Worm (Caenorhabditis elegans) whole organism, L3 larva: ENCODE results near the gene K10D11.3.

Experiments used
- R02D3.7 ChIP-seq: fragments of 150-350 bp; optimal IDR thresholded peaks from 2 replicates; lab custom pipeline; 2014; ENCODE audit warnings: missing biosample characterization, missing genetic modification characterization
- ama-1 ChIP-seq: fragments of 150-350 bp; optimal IDR thresholded peaks from 2 replicates; lab custom pipeline; 2018
- daf-12 ChIP-seq: fragments of 150-350 bp; optimal IDR thresholded peaks from 2 replicates; lab custom pipeline; 2014; ENCODE audit warnings: missing biosample characterization, missing genetic modification reagents, missing genetic modification characterization
- egl-27 ChIP-seq: sonication (generic microtip); optimal IDR thresholded peaks from 4 replicates; lab custom pipeline; 2017; ENCODE audit warnings: missing biosample characterization, missing genetic modification reagents, missing genetic modification characterization
- elt-1 ChIP-seq: fragments of 150-350 bp; optimal IDR thresholded peaks from 2 replicates; lab custom pipeline; 2014; ENCODE audit warnings: missing biosample characterization, missing genetic modification characterization
- fkh-10 ChIP-seq: sonication (generic microtip); optimal IDR thresholded peaks from 2 replicates; lab custom pipeline; 2017; ENCODE audit warnings: missing biosample characterization, missing genetic modification reagents, missing genetic modification characterization
- nfya-1 ChIP-seq: sonication (generic microtip); optimal IDR thresholded peaks from 2 replicates; lab custom pipeline; 2017; ENCODE audit warnings: missing genetic modification characterization, mild to moderate bottlenecking, missing compliant biosample characterization, antibody characterized with exemption, moderate library complexity; ENCODE audit not compliant: insufficient read depth
- nhr-76 ChIP-seq: fragments of 150-350 bp; sonication (generic microtip); optimal IDR thresholded peaks from 5 replicates; lab custom pipeline; 2014; ENCODE audit warnings: missing biosample characterization, missing genetic modification characterization
- pha-4 ChIP-seq: fragments of 150-350 bp; optimal IDR thresholded peaks from 2 replicates; lab custom pipeline; 2014; ENCODE audit warnings: missing biosample characterization, missing genetic modification reagents, missing genetic modification characterization
- pqm-1 ChIP-seq: fragments of 150-350 bp; optimal IDR thresholded peaks from 2 replicates; lab custom pipeline; 2017; ENCODE audit warnings: missing biosample characterization, missing genetic modification characterization, inconsistent platforms
- snpc-4 ChIP-seq: fragments of 150-350 bp; optimal IDR thresholded peaks from 2 replicates; lab custom pipeline; 2014; ENCODE audit warnings: missing biosample characterization, missing genetic modification characterization
- tbx-2 ChIP-seq: sonication (generic microtip); optimal IDR thresholded peaks from 2 replicates; lab custom pipeline; 2016; ENCODE audit warnings: mild to moderate bottlenecking, missing genetic modification characterization, missing compliant biosample characterization
- unc-62 ChIP-seq: fragments of 150-350 bp; sonication (generic microtip); optimal IDR thresholded peaks from 4 replicates; lab custom pipeline; 2014; ENCODE audit warnings: missing biosample characterization, missing genetic modification reagents, missing genetic modification characterization

DNA sequence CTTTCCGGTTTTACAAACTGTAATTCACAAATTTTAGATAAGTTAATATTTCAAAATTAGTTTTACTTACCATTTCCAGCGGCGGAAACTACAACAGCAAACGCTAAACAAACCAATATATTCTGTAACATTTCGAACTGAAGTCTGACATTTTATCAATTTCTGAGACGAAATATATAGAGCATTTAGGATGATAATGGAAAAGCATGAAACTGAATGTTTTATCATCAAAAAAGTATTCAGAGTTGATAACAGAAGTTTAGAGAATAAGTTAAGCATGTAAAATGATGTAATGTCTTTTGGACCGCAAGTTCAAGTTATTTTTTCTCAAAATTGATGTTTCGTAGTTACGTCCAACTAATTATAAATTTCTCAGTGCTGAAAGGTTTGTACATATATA is 16.8 kb downstream of the K10D11.3 start, which contains the start of gene F55G11.2:
- TF ChIP-seq pha-4 (tag; lab: Kevin White, UChicago), result no peak
- no peak for TF ChIP-seq tbx-2 (tag; lab: Kevin White, UChicago)
- TF ChIP-seq nhr-76 (tag; lab: Kevin White, UChicago), result no peak
- no peak for TF ChIP-seq fkh-10
- TF ChIP-seq elt-1 (tag; lab: Kevin White, UChicago), result no peak
- no peak for TF ChIP-seq nfya-1 (tag; lab: Kevin White, UChicago)
- no peak for TF ChIP-seq pqm-1 (tag; lab: Kevin White, UChicago)
- TF ChIP-seq R02D3.7 (tag; lab: Kevin White, UChicago), result no peak
- TF ChIP-seq daf-12, result no peak
- TF ChIP-seq snpc-4 (tag; lab: Kevin White, UChicago), result no peak
- no peak for TF ChIP-seq unc-62 (GFP tag; lab: Kevin White, UChicago)
- TF ChIP-seq egl-27 (tag; lab: Kevin White, UChicago), result no peak
- TF ChIP-seq ama-1 (lab: Kevin White, UChicago), result no peak
